Worm (Caenorhabditis elegans) whole organism, L3 larva: ENCODE measurements around the gene bus-18.

Experiments
- aly-2 ChIP-seq: fragments of 150-350 bp; optimal IDR thresholded peaks from 2 replicates; lab custom pipeline; 2014; ENCODE audit warnings: missing biosample characterization, missing genetic modification characterization
- nhr-76 ChIP-seq: fragments of 150-350 bp; sonication (generic microtip); optimal IDR thresholded peaks from 5 replicates; lab custom pipeline; 2014; ENCODE audit warnings: missing biosample characterization, missing genetic modification characterization
- nhr-77 ChIP-seq: fragments of 150-350 bp; optimal IDR thresholded peaks from 2 replicates; lab custom pipeline; 2014; ENCODE audit warnings: missing biosample characterization, missing genetic modification characterization

- TF ChIP-seq aly-2 (tag; lab: Kevin White, UChicago) = no peak
- TF ChIP-seq nhr-76 (tag; lab: Kevin White, UChicago) = no peak
- TF ChIP-seq nhr-77 (tag; lab: Kevin White, UChicago) = no peak
These were observed 23.8 kb downstream of the bus-18 start for ce11 chrV:11797272-11797855.
